Worm (Caenorhabditis elegans) whole organism, L2 larva: ENCODE data around the gene F44B9.9.

Source experiments
- C34F6.9 ChIP-seq: fragments of 150-350 bp; optimal IDR thresholded peaks from 2 replicates; lab custom pipeline; 2014; ENCODE audit warnings: missing biosample characterization, missing genetic modification characterization
- R02D3.7 ChIP-seq: fragments of 150-350 bp; optimal IDR thresholded peaks from 2 replicates; lab custom pipeline; 2014; ENCODE audit warnings: missing biosample characterization, missing genetic modification characterization
- Y55F3AM.14 ChIP-seq: fragments of 200-800 bp; sonication (Bioruptor generic); optimal IDR thresholded peaks from 2 replicates; lab custom pipeline; 2018; ENCODE audit warnings: mild to moderate bottlenecking, missing genetic modification characterization, missing compliant biosample characterization
- ZK546.5 ChIP-seq: sonication (generic microtip); optimal IDR thresholded peaks from 2 replicates; lab custom pipeline; 2017; ENCODE audit warnings: missing biosample characterization, missing genetic modification characterization
- ama-1 ChIP-seq: fragments of 150-350 bp; optimal IDR thresholded peaks from 2 replicates; lab custom pipeline; 2018; ENCODE audit warnings: inconsistent platforms
- blmp-1 ChIP-seq: sonication (generic microtip); optimal IDR thresholded peaks from 2 replicates; lab custom pipeline; 2017; ENCODE audit warnings: missing genetic modification characterization, mild to moderate bottlenecking, missing compliant biosample characterization, antibody characterized with exemption, moderate library complexity; ENCODE audit not compliant: insufficient read depth
- ceh-16 ChIP-seq: fragments of 150-350 bp; optimal IDR thresholded peaks from 2 replicates; lab custom pipeline; 2014; ENCODE audit warnings: missing biosample characterization, missing genetic modification characterization
- ceh-82 ChIP-seq: fragments of 150-350 bp; optimal IDR thresholded peaks from 2 replicates; lab custom pipeline; 2014; ENCODE audit warnings: missing biosample characterization, missing genetic modification characterization
- crh-2 ChIP-seq: sonication (generic microtip); optimal IDR thresholded peaks from 2 replicates; lab custom pipeline; 2017; ENCODE audit warnings: missing biosample characterization, missing genetic modification characterization
- dmd-4 ChIP-seq: sonication (generic microtip); optimal IDR thresholded peaks from 2 replicates; lab custom pipeline; 2017; ENCODE audit warnings: missing biosample characterization, missing genetic modification characterization
- egl-27 ChIP-seq: sonication (generic microtip); optimal IDR thresholded peaks from 3 replicates; lab custom pipeline; 2017; ENCODE audit warnings: missing biosample characterization, missing genetic modification reagents, missing genetic modification characterization
- elt-1 ChIP-seq: fragments of 150-350 bp; optimal IDR thresholded peaks from 2 replicates; lab custom pipeline; 2014; ENCODE audit warnings: missing biosample characterization, missing genetic modification characterization
- elt-3 ChIP-seq: sonication (generic microtip); optimal IDR thresholded peaks from 2 replicates; lab custom pipeline; 2017; ENCODE audit warnings: missing biosample characterization, missing genetic modification characterization
- fos-1 ChIP-seq: fragments of 150-350 bp; optimal IDR thresholded peaks from 2 replicates; lab custom pipeline; 2014; ENCODE audit warnings: missing biosample characterization, missing genetic modification characterization
- gmeb-1 ChIP-seq: fragments of 150-350 bp; optimal IDR thresholded peaks from 2 replicates; lab custom pipeline; 2014; ENCODE audit warnings: missing biosample characterization, missing genetic modification characterization
- lin-11 ChIP-seq: fragments of 150-350 bp; sonication (generic microtip); optimal IDR thresholded peaks from 2 replicates; lab custom pipeline; 2014; ENCODE audit warnings: missing biosample characterization, missing genetic modification characterization, inconsistent platforms, mixed read lengths
- lin-39 ChIP-seq: fragments of 150-350 bp; optimal IDR thresholded peaks from 2 replicates; lab custom pipeline; 2014; ENCODE audit warnings: missing biosample characterization, missing genetic modification reagents, missing genetic modification characterization
- lsy-2 ChIP-seq, 2 experiments: fragments of 150-350 bp in 1 of 2; sonication (generic microtip) in 1 of 2; optimal IDR thresholded peaks; 2 replicates each; lab custom pipeline; 2014 to 2017; ENCODE audit warnings: missing biosample characterization in 2 of 2, missing genetic modification characterization in 2 of 2
- mbf-1 ChIP-seq: sonication (generic microtip); optimal IDR thresholded peaks from 2 replicates; lab custom pipeline; 2017; ENCODE audit warnings: missing biosample characterization, missing genetic modification characterization
- mdl-1 ChIP-seq, 2 experiments: fragments of 150-350 bp in 1 of 2; sonication (generic microtip) in 1 of 2; optimal IDR thresholded peaks; 2 replicates each; lab custom pipeline; 2017; ENCODE audit warnings: missing biosample characterization in 2 of 2, missing genetic modification characterization in 2 of 2
- nhr-10 ChIP-seq: sonication (generic microtip); optimal IDR thresholded peaks from 2 replicates; lab custom pipeline; 2017; ENCODE audit warnings: missing biosample characterization, missing genetic modification characterization
- nhr-11 ChIP-seq: fragments of 150-350 bp; optimal IDR thresholded peaks from 2 replicates; lab custom pipeline; 2014; ENCODE audit warnings: missing biosample characterization, missing genetic modification characterization
- nhr-21 ChIP-seq: fragments of 150-350 bp; optimal IDR thresholded peaks from 2 replicates; lab custom pipeline; 2014; ENCODE audit warnings: missing biosample characterization, missing genetic modification characterization
- nhr-23 ChIP-seq: fragments of 150-350 bp; optimal IDR thresholded peaks from 2 replicates; lab custom pipeline; 2014; ENCODE audit warnings: missing biosample characterization, missing genetic modification reagents, missing genetic modification characterization
- nhr-25 ChIP-seq: fragments of 150-350 bp; sonication (generic microtip); optimal IDR thresholded peaks from 3 replicates; lab custom pipeline; 2014; ENCODE audit warnings: missing biosample characterization, missing genetic modification characterization
- nhr-6 ChIP-seq: fragments of 150-350 bp; optimal IDR thresholded peaks from 2 replicates; lab custom pipeline; 2014; ENCODE audit warnings: missing biosample characterization, missing genetic modification characterization
- nhr-77 ChIP-seq: fragments of 150-350 bp; optimal IDR thresholded peaks from 2 replicates; lab custom pipeline; 2014; ENCODE audit warnings: missing biosample characterization, missing genetic modification characterization
- peb-1 ChIP-seq: fragments of 150-350 bp; optimal IDR thresholded peaks from 2 replicates; lab custom pipeline; 2014; ENCODE audit warnings: missing biosample characterization, missing genetic modification characterization
- sem-4 ChIP-seq: fragments of 150-350 bp; optimal IDR thresholded peaks from 2 replicates; lab custom pipeline; 2014; ENCODE audit warnings: missing biosample characterization, missing genetic modification reagents, missing genetic modification characterization
- skn-1 ChIP-seq: sonication (generic microtip); optimal IDR thresholded peaks from 2 replicates; lab custom pipeline; 2017; ENCODE audit warnings: missing biosample characterization, missing genetic modification characterization
- sma-3 ChIP-seq: sonication (generic microtip); optimal IDR thresholded peaks from 2 replicates; lab custom pipeline; 2016; ENCODE audit warnings: missing genetic modification reagents, missing genetic modification characterization, missing compliant biosample characterization
- sma-9 ChIP-seq, 2 experiments: fragments of 150-350 bp in 1 of 2; sonication (generic microtip) in 1 of 2; optimal IDR thresholded peaks; 2 replicates each; lab custom pipeline; 2014 to 2016; ENCODE audit warnings: missing genetic modification characterization in 2 of 2, mild to moderate bottlenecking in 1 of 2, missing biosample characterization in 1 of 2, missing compliant biosample characterization in 1 of 2, missing genetic modification reagents in 1 of 2, moderate library complexity in 1 of 2
- unc-39 ChIP-seq: fragments of 150-350 bp; optimal IDR thresholded peaks from 2 replicates; lab custom pipeline; 2014; ENCODE audit warnings: missing biosample characterization, missing genetic modification characterization
- unc-55 ChIP-seq: fragments of 150-350 bp; sonication (generic microtip); optimal IDR thresholded peaks from 3 replicates; lab custom pipeline; 2014; ENCODE audit warnings: missing biosample characterization, missing genetic modification reagents, missing genetic modification characterization
- zag-1 ChIP-seq: fragments of 150-350 bp; optimal IDR thresholded peaks from 2 replicates; lab custom pipeline; 2014; ENCODE audit warnings: missing biosample characterization, missing genetic modification characterization
- ztf-1 ChIP-seq: fragments of 200-800 bp; sonication (Bioruptor generic); conservative IDR thresholded peaks from 2 replicates; pipeline ENCODE4 v1.3.6; 2022; ENCODE audit warnings: missing genetic modification characterization, missing compliant biosample characterization
- ztf-11 ChIP-seq: sonication (generic microtip); optimal IDR thresholded peaks from 2 replicates; lab custom pipeline; 2017; ENCODE audit warnings: missing biosample characterization, missing genetic modification characterization

Gene F44B9.9

DNA sequence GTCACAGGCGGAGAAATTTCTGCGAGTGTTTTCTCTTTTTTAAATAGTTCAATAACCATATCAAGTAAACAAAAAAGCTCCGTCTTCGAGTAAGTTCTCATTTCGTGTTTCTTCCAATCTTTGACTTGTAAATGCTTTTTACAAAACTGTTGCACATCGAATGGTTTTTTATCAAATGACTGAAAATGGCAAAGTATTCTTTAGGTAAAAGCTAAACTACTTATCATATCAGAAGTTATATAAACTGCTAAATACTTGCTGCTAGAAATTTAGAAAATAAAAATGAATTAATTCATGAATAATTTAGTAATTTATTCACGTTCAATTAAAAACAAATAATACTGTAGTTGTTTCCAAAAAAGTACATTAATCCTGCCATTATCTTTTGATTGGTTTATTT is at the start of gene F44B9.9:
Gene F44B9.9, minus strand, starts transcription at position 101 of the 400 bp plus-strand sequence.
- TF ChIP-seq nhr-6 (no peak), egl-27 (tag; lab: Kevin White, UChicago) (no peak), unc-39 (tag; lab: Kevin White, UChicago) (no peak), nhr-11 (tag; lab: Kevin White, UChicago) (no peak), ceh-82 (no peak), ama-1 (no peak), ceh-16 (tag; lab: Kevin White, UChicago) (no peak), skn-1 (no peak), zag-1 (tag; lab: Kevin White, UChicago) (no peak), lin-11 (no peak), C34F6.9 (no peak), ztf-11 (tag; lab: Kevin White, UChicago) (no peak), ZK546.5 (tag; lab: Kevin White, UChicago) (no peak), lin-39 (tag; lab: Kevin White, UChicago) (no peak), sma-9 (GFP tag; optimal IDR thresholded peaks at IDR 0.05; lab: Kevin White, UChicago) (no peak), sma-9 (tag; optimal IDR thresholded peaks at IDR 0.05; lab: Kevin White, UChicago) (no peak), dmd-4 (tag; lab: Kevin White, UChicago) (no peak), ztf-1 (GFP tag; lab: Robert Waterston, UW) (no peak), elt-1 (tag; lab: Kevin White, UChicago) (no peak), fos-1 (tag; lab: Kevin White, UChicago) (no peak), Y55F3AM.14 (no peak)
- TF ChIP-seq, all 48 proteins: peak for 0

ce11 chrIII:8080165-8080738 is 49.4 kb upstream of the F44B9.9 start, which contains the start of the genes dcr-1 and apc-2:
Gene dcr-1, minus strand, starts transcription at chrIII:8080281.
Gene apc-2, plus strand, starts transcription at chrIII:8080629.
- TF ChIP-seq mdl-1 (tag; optimal IDR thresholded peaks at IDR 0.05; lab: Kevin White, UChicago) (no peak), gmeb-1 (tag; lab: Kevin White, UChicago) (no peak), C34F6.9 (no peak), ztf-11 (tag; lab: Kevin White, UChicago) (no peak), crh-2 (tag; lab: Kevin White, UChicago) (no peak), egl-27 (tag; lab: Kevin White, UChicago) (no peak), R02D3.7 (tag; lab: Kevin White, UChicago) (no peak), unc-55 (GFP tag; lab: Kevin White, UChicago) (no peak), nhr-25 (no peak), peb-1 (tag; lab: Kevin White, UChicago) (no peak), lin-39 (tag; lab: Kevin White, UChicago) (no peak), skn-1 (no peak), sem-4 (tag; lab: Kevin White, UChicago) (no peak), blmp-1 (tag; lab: Kevin White, UChicago) (no peak), nhr-23 (tag; lab: Kevin White, UChicago) (no peak), nhr-21 (tag; lab: Kevin White, UChicago) (no peak), lsy-2 (tag; optimal IDR thresholded peaks at IDR 0.05; lab: Kevin White, UChicago) (no peak), dmd-4 (tag; lab: Kevin White, UChicago) (no peak)

ce11 chrIII:8077180-8077579 is 46.3 kb upstream of the F44B9.9 start:
- TF ChIP-seq elt-1 (tag; lab: Kevin White, UChicago) (no peak), unc-55 (GFP tag; lab: Kevin White, UChicago) (no peak), sma-9 (GFP tag; optimal IDR thresholded peaks at IDR 0.05; lab: Kevin White, UChicago) (no peak), sma-9 (tag; optimal IDR thresholded peaks at IDR 0.05; lab: Kevin White, UChicago) (no peak), sma-3 (GFP tag; lab: Kevin White, UChicago) (no peak), elt-3 (tag; lab: Kevin White, UChicago) (no peak), crh-2 (tag; lab: Kevin White, UChicago) (no peak), R02D3.7 (tag; lab: Kevin White, UChicago) (no peak), egl-27 (tag; lab: Kevin White, UChicago) (no peak), mbf-1 (no peak), fos-1 (tag; lab: Kevin White, UChicago) (no peak), gmeb-1 (tag; lab: Kevin White, UChicago) (no peak), blmp-1 (tag; lab: Kevin White, UChicago) (no peak), nhr-10 (tag; lab: Kevin White, UChicago) (no peak), nhr-77 (tag; lab: Kevin White, UChicago) (no peak), sem-4 (tag; lab: Kevin White, UChicago) (no peak)
